Worm (Caenorhabditis elegans) whole organism, L1 larva: ENCODE data around the gene ttbk-3.

Source experiments
- C16A3.4 ChIP-seq: fragments of 150-350 bp; optimal IDR thresholded peaks from 2 replicates; lab custom pipeline; 2014; ENCODE audit warnings: missing biosample characterization, missing genetic modification characterization
- C34B4.2 ChIP-seq: sonication (generic microtip); optimal IDR thresholded peaks from 2 replicates; lab custom pipeline; 2017; ENCODE audit warnings: mild to moderate bottlenecking, missing genetic modification characterization, missing compliant biosample characterization
- F16B12.6 ChIP-seq: fragments of 150-350 bp; optimal IDR thresholded peaks from 2 replicates; lab custom pipeline; 2014; ENCODE audit warnings: missing biosample characterization, missing genetic modification characterization
- Y116A8C.19 ChIP-seq: sonication (generic microtip); optimal IDR thresholded peaks from 2 replicates; lab custom pipeline; 2016; ENCODE audit warnings: missing compliant biosample characterization, missing genetic modification characterization, borderline replicate concordance
- aha-1 ChIP-seq: fragments of 150-350 bp; optimal IDR thresholded peaks from 2 replicates; lab custom pipeline; 2014; ENCODE audit warnings: missing biosample characterization, missing genetic modification characterization
- aly-2 ChIP-seq: fragments of 150-350 bp; optimal IDR thresholded peaks from 2 replicates; lab custom pipeline; 2014; ENCODE audit warnings: missing biosample characterization, missing genetic modification characterization
- ama-1 ChIP-seq: fragments of 150-350 bp; optimal IDR thresholded peaks from 2 replicates; lab custom pipeline; 2014
- ceh-63 ChIP-seq: fragments of 200-800 bp; sonication (Bioruptor generic); optimal IDR thresholded peaks from 2 replicates; lab custom pipeline; 2018; ENCODE audit warnings: mild to moderate bottlenecking, missing genetic modification characterization, missing compliant biosample characterization
- ceh-8 ChIP-seq: fragments of 200-800 bp; sonication (Bioruptor generic); optimal IDR thresholded peaks from 2 replicates; lab custom pipeline; 2018; ENCODE audit warnings: mild to moderate bottlenecking, missing genetic modification characterization, moderate library complexity, missing compliant biosample characterization
- ceh-88 ChIP-seq: fragments of 200-800 bp; sonication (Bioruptor generic); IDR thresholded peaks from 2 replicates; pipeline ENCODE4 v1.3.6; 2022; ENCODE audit warnings: missing genetic modification characterization, missing compliant biosample characterization
- ces-1 ChIP-seq: fragments of 150-350 bp; optimal IDR thresholded peaks from 2 replicates; lab custom pipeline; 2014; ENCODE audit warnings: missing biosample characterization, missing genetic modification reagents, missing genetic modification characterization
- dpl-1 ChIP-seq, 3 experiments: fragments of 150-350 bp in 2 of 3; sonication (generic microtip) in 1 of 3; optimal IDR thresholded peaks; 2 replicates each; lab custom pipeline; 2014 to 2017; ENCODE audit warnings: missing biosample characterization in 3 of 3, missing genetic modification characterization in 3 of 3, missing genetic modification reagents in 3 of 3
- dsc-1 ChIP-seq: sonication (generic microtip); optimal IDR thresholded peaks from 2 replicates; lab custom pipeline; 2016; ENCODE audit warnings: mild to moderate bottlenecking, missing genetic modification characterization, missing compliant biosample characterization
- fkh-4 ChIP-seq: sonication (generic microtip); optimal IDR thresholded peaks from 2 replicates; lab custom pipeline; 2016; ENCODE audit warnings: missing compliant biosample characterization, missing genetic modification characterization, borderline replicate concordance
- fos-1 ChIP-seq: fragments of 150-350 bp; optimal IDR thresholded peaks from 2 replicates; lab custom pipeline; 2014; ENCODE audit warnings: missing biosample characterization, missing genetic modification characterization
- hlh-17 ChIP-seq: fragments of 200-800 bp; sonication (Bioruptor generic); optimal IDR thresholded peaks from 2 replicates; lab custom pipeline; 2018; ENCODE audit warnings: missing genetic modification characterization, mild to moderate bottlenecking, missing compliant biosample characterization, moderate library complexity, borderline replicate concordance
- irx-1 ChIP-seq: sonication (generic microtip); optimal IDR thresholded peaks from 2 replicates; lab custom pipeline; 2016; ENCODE audit warnings: missing genetic modification characterization, missing compliant biosample characterization
- jun-1 ChIP-seq: fragments of 150-350 bp; optimal IDR thresholded peaks from 2 replicates; lab custom pipeline; 2014; ENCODE audit warnings: missing biosample characterization, missing genetic modification reagents, missing genetic modification characterization
- lin-13 ChIP-seq: fragments of 150-350 bp; optimal IDR thresholded peaks from 2 replicates; lab custom pipeline; 2014; ENCODE audit warnings: missing biosample characterization, missing genetic modification reagents, missing genetic modification characterization
- lin-39 ChIP-seq: fragments of 150-350 bp; optimal IDR thresholded peaks from 2 replicates; lab custom pipeline; 2014; ENCODE audit warnings: missing biosample characterization, missing genetic modification reagents, missing genetic modification characterization
- mab-9 ChIP-seq: fragments of 200-800 bp; sonication (Bioruptor generic); IDR thresholded peaks from 2 replicates; pipeline ENCODE4 v1.3.6; 2022; ENCODE audit warnings: missing genetic modification reagents, missing genetic modification characterization, missing compliant biosample characterization
- mdl-1 ChIP-seq, 2 experiments: fragments of 150-350 bp; optimal IDR thresholded peaks; 2 replicates each; lab custom pipeline; 2014 to 2017; ENCODE audit warnings: missing biosample characterization in 2 of 2, missing genetic modification characterization in 2 of 2, inconsistent platforms in 1 of 2
- nhr-11 ChIP-seq: fragments of 150-350 bp; optimal IDR thresholded peaks from 2 replicates; lab custom pipeline; 2014; ENCODE audit warnings: missing biosample characterization, missing genetic modification characterization
- nhr-19 ChIP-seq: fragments of 200-800 bp; sonication (Bioruptor generic); conservative IDR thresholded peaks from 2 replicates; pipeline ENCODE4 v1.3.6; 2022; ENCODE audit warnings: missing genetic modification characterization, missing compliant biosample characterization
- nhr-20 ChIP-seq: sonication (generic microtip); optimal IDR thresholded peaks from 2 replicates; lab custom pipeline; 2016; ENCODE audit warnings: mild to moderate bottlenecking, missing genetic modification characterization, missing compliant biosample characterization
- nhr-237 ChIP-seq: fragments of 150-350 bp; optimal IDR thresholded peaks from 2 replicates; lab custom pipeline; 2014; ENCODE audit warnings: missing biosample characterization, missing genetic modification characterization
- nhr-28 ChIP-seq: fragments of 150-350 bp; optimal IDR thresholded peaks from 2 replicates; lab custom pipeline; 2014; ENCODE audit warnings: missing biosample characterization, missing genetic modification characterization
- nhr-47 ChIP-seq: sonication (generic microtip); optimal IDR thresholded peaks from 2 replicates; lab custom pipeline; 2016; ENCODE audit warnings: mild to moderate bottlenecking, missing genetic modification characterization, moderate library complexity, missing compliant biosample characterization
- nhr-71 ChIP-seq: sonication (generic microtip); optimal IDR thresholded peaks from 2 replicates; lab custom pipeline; 2016; ENCODE audit warnings: mild to moderate bottlenecking, missing genetic modification characterization, moderate library complexity, missing compliant biosample characterization
- nhr-76 ChIP-seq: sonication (generic microtip); optimal IDR thresholded peaks from 2 replicates; lab custom pipeline; 2017; ENCODE audit warnings: missing biosample characterization, missing genetic modification characterization
- pag-3 ChIP-seq: sonication (generic microtip); optimal IDR thresholded peaks from 2 replicates; lab custom pipeline; 2017; ENCODE audit warnings: missing genetic modification characterization, mild to moderate bottlenecking, missing compliant biosample characterization, antibody characterized with exemption, borderline replicate concordance; ENCODE audit not compliant: insufficient read depth
- pqm-1 ChIP-seq: sonication (generic microtip); optimal IDR thresholded peaks from 3 replicates; lab custom pipeline; 2017; ENCODE audit warnings: missing biosample characterization, missing genetic modification characterization
- skn-1 ChIP-seq: fragments of 150-350 bp; optimal IDR thresholded peaks from 2 replicates; lab custom pipeline; 2014; ENCODE audit warnings: missing biosample characterization, missing genetic modification characterization
- snpc-4 ChIP-seq: fragments of 150-350 bp; optimal IDR thresholded peaks from 2 replicates; lab custom pipeline; 2014; ENCODE audit warnings: missing biosample characterization, missing genetic modification characterization
- snu-23 ChIP-seq: sonication (generic microtip); optimal IDR thresholded peaks from 2 replicates; lab custom pipeline; 2016; ENCODE audit warnings: missing genetic modification characterization, missing compliant biosample characterization
- sup-37 ChIP-seq: fragments of 200-800 bp; sonication (Bioruptor generic); optimal IDR thresholded peaks from 2 replicates; lab custom pipeline; 2018; ENCODE audit warnings: mild to moderate bottlenecking, missing genetic modification characterization, missing compliant biosample characterization
- swsn-7 ChIP-seq: sonication (generic microtip); optimal IDR thresholded peaks from 2 replicates; lab custom pipeline; 2016; ENCODE audit warnings: missing genetic modification characterization, missing compliant biosample characterization
- tbx-2 ChIP-seq: sonication (generic microtip); optimal IDR thresholded peaks from 2 replicates; lab custom pipeline; 2016; ENCODE audit warnings: missing genetic modification characterization, missing compliant biosample characterization
- unc-130 ChIP-seq: fragments of 150-350 bp; optimal IDR thresholded peaks from 2 replicates; lab custom pipeline; 2017; ENCODE audit warnings: missing biosample characterization, missing genetic modification characterization, inconsistent platforms
- xbp-1 ChIP-seq: sonication (generic microtip); optimal IDR thresholded peaks from 2 replicates; lab custom pipeline; 2016; ENCODE audit warnings: missing genetic modification characterization, missing compliant biosample characterization
- zag-1 ChIP-seq: fragments of 150-350 bp; optimal IDR thresholded peaks from 2 replicates; lab custom pipeline; 2014; ENCODE audit warnings: missing biosample characterization, missing genetic modification characterization
- ztf-11 ChIP-seq, 2 experiments: sonication (generic microtip); optimal IDR thresholded peaks; 2 replicates each; lab custom pipeline; 2016 to 2017; ENCODE audit warnings: missing genetic modification characterization in 2 of 2, missing biosample characterization in 1 of 2, missing compliant biosample characterization in 1 of 2

The ttbk-3 gene

DNA sequence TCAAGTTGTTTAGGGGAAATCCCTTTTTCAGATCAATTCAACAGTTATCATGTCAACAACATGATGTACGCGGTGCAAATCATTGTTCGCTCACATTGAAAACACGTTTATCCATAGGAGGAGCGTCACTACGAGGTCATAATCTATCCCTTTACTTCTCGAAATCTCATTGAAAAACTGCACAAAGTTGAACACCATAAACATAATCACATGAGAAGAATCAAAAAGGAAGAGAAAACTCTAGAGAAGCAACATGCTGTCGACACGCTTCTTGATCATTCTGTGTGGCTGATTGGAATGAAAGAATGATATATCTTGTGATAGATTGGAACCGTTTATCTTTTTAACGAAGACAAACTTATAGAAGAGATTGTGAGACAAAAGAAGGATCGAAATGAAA lies 21.8 kb downstream of the ttbk-3 start (continued):
- no peak for TF ChIP-seq nhr-28 (tag; lab: Kevin White, UChicago)
- no peak for TF ChIP-seq ceh-8
- TF ChIP-seq nhr-71: peak; percentile 93
- TF ChIP-seq F16B12.6 (tag; lab: Kevin White, UChicago): no peak
- TF ChIP-seq aha-1 (tag; lab: Kevin White, UChicago): no peak
- no peak for TF ChIP-seq Y116A8C.19 (tag; lab: Kevin White, UChicago)
- TF ChIP-seq zag-1 (tag; lab: Kevin White, UChicago): no peak
- no peak for TF ChIP-seq pag-3 (tag; lab: Kevin White, UChicago)
- no peak for TF ChIP-seq dsc-1 (tag; lab: Kevin White, UChicago)
- TF ChIP-seq pqm-1 (tag; lab: Kevin White, UChicago): no peak
- no peak for TF ChIP-seq snpc-4
- TF ChIP-seq skn-1 (tag; lab: Kevin White, UChicago): no peak
- TF ChIP-seq unc-130 (tag; lab: Kevin White, UChicago): peak; percentile 89
- TF ChIP-seq snu-23 (GFP tag; lab: Kevin White, UChicago): peak; percentile 86
- TF ChIP-seq nhr-47 (tag; lab: Kevin White, UChicago): peak; percentile 71
- TF ChIP-seq aly-2 (tag; lab: Kevin White, UChicago): no peak
- TF ChIP-seq ceh-63 (GFP tag; lab: Kevin White, UChicago): no peak
- no peak for TF ChIP-seq mab-9
- TF ChIP-seq fos-1 (tag; lab: Kevin White, UChicago): no peak
- TF ChIP-seq ama-1: no peak
- no peak for TF ChIP-seq lin-39 (tag; lab: Kevin White, UChicago)
- no peak for TF ChIP-seq irx-1 (tag; lab: Kevin White, UChicago)
- TF ChIP-seq mdl-1 (tag; optimal IDR thresholded peaks at IDR 0.05; lab: Kevin White, UChicago): peak in 1 of 2 experiments; percentile 64
- peak; percentile 84 for TF ChIP-seq tbx-2 (tag; lab: Kevin White, UChicago)
- TF ChIP-seq nhr-19: peak; percentile 87
- TF ChIP-seq swsn-7: no peak
- TF ChIP-seq dpl-1 (GFP tag; optimal IDR thresholded peaks at IDR 0.05; lab: Kevin White, UChicago): peak in 1 of 3 experiments; percentile 28
- TF ChIP-seq C16A3.4: peak; percentile 44
- no peak for TF ChIP-seq nhr-11 (tag; lab: Kevin White, UChicago)
- TF ChIP-seq hlh-17 (GFP tag; lab: Kevin White, UChicago): no peak
- TF ChIP-seq ceh-88: 0 out of 2 replicates have a peak, but pooled peaks have one; percentile 21

DNA sequence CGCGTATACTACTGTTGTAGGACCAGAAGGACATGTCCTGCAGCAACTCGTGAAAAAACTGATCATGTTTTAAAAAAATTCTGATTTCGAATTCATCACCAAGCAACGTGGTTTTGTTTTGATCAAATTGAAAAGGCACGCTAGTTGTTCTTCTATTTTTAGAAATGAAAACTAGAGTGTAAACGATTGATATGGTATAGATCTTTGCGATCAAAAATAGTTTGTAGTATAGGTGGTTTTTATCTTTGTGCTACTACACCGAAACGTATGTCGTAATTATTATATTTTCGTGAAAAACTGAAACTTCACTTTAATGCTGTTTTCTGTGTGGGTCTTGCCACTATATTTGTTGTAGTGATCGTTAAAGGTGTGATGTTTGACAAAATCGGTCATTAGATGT lies 22.9 kb downstream of the ttbk-3 start:
- no peak for TF ChIP-seq fkh-4 (tag; lab: Kevin White, UChicago)
- no peak for TF ChIP-seq C34B4.2 (tag; lab: Kevin White, UChicago)
- TF ChIP-seq nhr-76 (tag; lab: Kevin White, UChicago): no peak
- TF ChIP-seq nhr-20 (tag; lab: Kevin White, UChicago): peak; percentile 59
- TF ChIP-seq, all 84 proteins: peak for 1

DNA sequence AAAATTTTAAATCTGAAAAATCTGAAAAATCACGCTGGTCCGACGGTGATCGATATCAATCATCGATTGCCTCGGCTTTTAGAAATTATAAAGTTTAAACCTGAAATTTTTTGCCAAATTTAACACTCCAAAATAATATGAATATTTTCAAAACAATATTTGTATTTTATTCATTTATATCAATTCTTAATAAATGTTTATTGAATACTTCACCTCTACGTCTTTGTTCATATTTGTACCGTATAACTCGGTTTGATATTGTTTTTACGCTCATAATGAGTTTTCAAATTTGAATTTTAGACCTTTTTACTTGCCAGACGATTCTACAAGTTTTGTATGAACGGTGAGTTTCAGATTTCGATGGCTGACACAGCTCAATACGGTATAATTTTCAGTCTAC lies 25.0 kb downstream of the ttbk-3 start, which contains the start of the genes K07F5.15 and K07F5.22:
Gene K07F5.15, plus strand, starts transcription at position 301 of the 400 bp plus-strand sequence.
Gene K07F5.22, plus strand, starts transcription at position 301 of the 400 bp plus-strand sequence.
- no peak for TF ChIP-seq skn-1 (tag; lab: Kevin White, UChicago)
- TF ChIP-seq ceh-88: no peak
- no peak for TF ChIP-seq sup-37 (GFP tag; lab: Kevin White, UChicago)
- TF ChIP-seq nhr-237: no peak
- no peak for TF ChIP-seq ztf-11 (tag; optimal IDR thresholded peaks at IDR 0.05; lab: Kevin White, UChicago)
- no peak for TF ChIP-seq xbp-1 (tag; lab: Kevin White, UChicago)
- no peak for TF ChIP-seq tbx-2 (tag; lab: Kevin White, UChicago)
- no peak for TF ChIP-seq ces-1 (GFP tag; lab: Kevin White, UChicago)
- no peak for TF ChIP-seq ceh-8
- TF ChIP-seq jun-1 (tag; lab: Kevin White, UChicago): no peak
- no peak for TF ChIP-seq fkh-4 (tag; lab: Kevin White, UChicago)
- no peak for TF ChIP-seq lin-13
- no peak for TF ChIP-seq dsc-1 (tag; lab: Kevin White, UChicago)
